Fruit fly (Drosophila melanogaster) whole organism, embryonic: ENCODE results near the gene CG13114.

ENCODE experiments used
- B-H1 ChIP-seq: fragments of 200-800 bp; sonication (Bioruptor generic); IDR thresholded peaks from 3 replicates; pipeline ENCODE4 v1.3.6; 2022; ENCODE audit warnings: missing biosample characterization, missing genetic modification characterization
- CG10462 ChIP-seq: fragments of 200-800 bp; sonication (Bioruptor generic); optimal IDR thresholded peaks from 2 replicates; lab custom pipeline; 2016; ENCODE audit warnings: missing biosample characterization, missing genetic modification characterization
- CG10543 ChIP-seq: fragments of 200-800 bp; sonication (Bioruptor generic); optimal IDR thresholded peaks from 3 replicates; lab custom pipeline; 2017; ENCODE audit warnings: missing biosample characterization, mild to moderate bottlenecking, missing genetic modification characterization, moderate library complexity
- CG11093 ChIP-seq: fragments of 200-800 bp; sonication (Bioruptor generic); IDR thresholded peaks from 3 replicates; pipeline ENCODE4 v1.3.6; 2022; ENCODE audit warnings: missing biosample characterization, missing genetic modification characterization
- CG11456 ChIP-seq: fragments of 200-800 bp; sonication (Bioruptor generic); IDR thresholded peaks from 3 replicates; pipeline ENCODE4 v1.3.6; 2022; ENCODE audit warnings: missing biosample characterization, missing genetic modification characterization
- CG11504 ChIP-seq: fragments of 200-800 bp; sonication (Bioruptor generic); optimal IDR thresholded peaks from 3 replicates; lab custom pipeline; 2019; ENCODE audit warnings: missing biosample characterization, mild to moderate bottlenecking, missing genetic modification characterization, moderate library complexity
- CG11560 ChIP-seq: fragments of 200-800 bp; sonication (Bioruptor generic); IDR thresholded peaks from 3 replicates; pipeline ENCODE4 v1.3.6; 2022; ENCODE audit warnings: missing biosample characterization, missing genetic modification characterization
- CG12769 ChIP-seq: fragments of 200-800 bp; sonication (Bioruptor generic); optimal IDR thresholded peaks from 2 replicates; lab custom pipeline; 2019; ENCODE audit warnings: missing biosample characterization, mild to moderate bottlenecking, missing genetic modification characterization, moderate library complexity
- CG16815 ChIP-seq: fragments of 200-800 bp; sonication (Bioruptor generic); optimal IDR thresholded peaks from 3 replicates; lab custom pipeline; 2017; ENCODE audit warnings: missing biosample characterization, mild to moderate bottlenecking, missing genetic modification characterization
- CG16863 ChIP-seq: fragments of 200-800 bp; sonication (Bioruptor generic); optimal IDR thresholded peaks from 3 replicates; lab custom pipeline; 2016; ENCODE audit warnings: missing biosample characterization, missing genetic modification characterization
- CG2875 ChIP-seq: fragments of 200-800 bp; sonication (Bioruptor generic); optimal IDR thresholded peaks from 2 replicates; lab custom pipeline; 2017; ENCODE audit warnings: missing biosample characterization, mild to moderate bottlenecking, missing genetic modification characterization, missing genetic modification reagents
- CG30403 ChIP-seq: fragments of 200-800 bp; sonication (Bioruptor generic); optimal IDR thresholded peaks from 3 replicates; lab custom pipeline; 2016; ENCODE audit warnings: missing biosample characterization, missing genetic modification characterization
- CG30431 ChIP-seq: fragments of 200-800 bp; sonication (Bioruptor generic); optimal IDR thresholded peaks from 2 replicates; lab custom pipeline; 2017; ENCODE audit warnings: missing biosample characterization, missing genetic modification characterization
- CG31224 ChIP-seq: fragments of 200-800 bp; sonication (Bioruptor generic); IDR thresholded peaks from 2 replicates; pipeline ENCODE4 v1.3.6; 2022; ENCODE audit warnings: missing biosample characterization, missing genetic modification characterization
- CG33213 ChIP-seq: fragments of 200-800 bp; sonication (Bioruptor generic); optimal IDR thresholded peaks from 3 replicates; lab custom pipeline; 2016; ENCODE audit warnings: missing biosample characterization, missing genetic modification characterization
- CG34422 ChIP-seq: fragments of 200-800 bp; sonication (Bioruptor generic); IDR thresholded peaks from 3 replicates; pipeline ENCODE4 v1.3.6; 2022; ENCODE audit warnings: missing biosample characterization, missing genetic modification characterization
- CG4328 ChIP-seq: fragments of 200-800 bp; sonication (Bioruptor generic); optimal IDR thresholded peaks from 3 replicates; lab custom pipeline; 2017; ENCODE audit warnings: missing biosample characterization, missing genetic modification reagents, missing genetic modification characterization
- CG5245 ChIP-seq: fragments of 200-800 bp; sonication (Bioruptor generic); optimal IDR thresholded peaks from 3 replicates; lab custom pipeline; 2016; ENCODE audit warnings: missing biosample characterization, missing genetic modification characterization
- CG6175 ChIP-seq: fragments of 200-800 bp; sonication (Bioruptor generic); IDR thresholded peaks from 3 replicates; pipeline ENCODE4 v1.3.6; 2022; ENCODE audit warnings: missing biosample characterization, missing genetic modification characterization
- CG6854 ChIP-seq: fragments of 200-800 bp; sonication (Bioruptor generic); optimal IDR thresholded peaks from 3 replicates; lab custom pipeline; 2017; ENCODE audit warnings: missing biosample characterization, mild to moderate bottlenecking, missing genetic modification characterization
- CG8359 ChIP-seq: fragments of 200-800 bp; sonication (Bioruptor generic); optimal IDR thresholded peaks from 2 replicates; lab custom pipeline; 2017; ENCODE audit warnings: missing biosample characterization, mild to moderate bottlenecking, missing genetic modification characterization, borderline replicate concordance
- CG8765 ChIP-seq: fragments of 200-800 bp; sonication (Bioruptor generic); IDR thresholded peaks from 2 replicates; pipeline ENCODE4 v1.3.6; 2022; ENCODE audit warnings: missing biosample characterization, missing genetic modification characterization
- CoRest ChIP-seq: fragments of 200-800 bp; sonication (Bioruptor generic); optimal IDR thresholded peaks from 3 replicates; lab custom pipeline; 2018; ENCODE audit warnings: missing biosample characterization, mild to moderate bottlenecking, missing genetic modification characterization, moderate library complexity
- Dp ChIP-seq: fragments of 200-800 bp; sonication (Bioruptor generic); optimal IDR thresholded peaks from 2 replicates; lab custom pipeline; 2018; ENCODE audit warnings: missing biosample characterization, mild to moderate bottlenecking, missing genetic modification characterization, moderate library complexity
- Hr51 ChIP-seq, 2 experiments: fragments of 200-800 bp; sonication (Bioruptor generic); optimal IDR thresholded peaks; 2 replicates in 1 of 2; 3 replicates in 1 of 2; lab custom pipeline; 2016 to 2018; ENCODE audit warnings: missing biosample characterization in 2 of 2, missing genetic modification characterization in 2 of 2, mild to moderate bottlenecking in 1 of 2, moderate library complexity in 1 of 2
- Hr78 ChIP-seq, 2 experiments: fragments of 200-800 bp in 1 of 2; fragments of >200 bp in 1 of 2; sonication (Bioruptor generic) in 1 of 2; optimal IDR thresholded peaks; 2 replicates each; lab custom pipeline; 2017 to 2019; ENCODE audit warnings: missing biosample characterization in 2 of 2, missing genetic modification characterization in 2 of 2, mild to moderate bottlenecking in 1 of 2, moderate library complexity in 1 of 2
- Hsf ChIP-seq: fragments of 200-800 bp; sonication (Bioruptor generic); optimal IDR thresholded peaks from 3 replicates; lab custom pipeline; 2016; ENCODE audit warnings: missing biosample characterization, missing genetic modification characterization
- Med ChIP-seq: fragments of 200-800 bp; sonication (Bioruptor generic); peaks from one replicate; lab custom pipeline; 2016; ENCODE audit warnings: missing biosample characterization, missing genetic modification characterization, mild to moderate bottlenecking, inconsistent platforms, moderate library complexity
- NFAT ChIP-seq: fragments of 200-800 bp; sonication (Bioruptor generic); IDR thresholded peaks from 2 replicates; pipeline ENCODE4 v1.3.6; 2022; ENCODE audit warnings: missing biosample characterization, missing genetic modification characterization
- Nf-YA ChIP-seq: fragments of 200-800 bp; sonication (Bioruptor generic); IDR thresholded peaks from 2 replicates; pipeline ENCODE4 v1.3.6; 2022; ENCODE audit warnings: missing biosample characterization, missing genetic modification characterization
- NfI ChIP-seq: fragments of 200-800 bp; sonication (Bioruptor generic); optimal IDR thresholded peaks from 3 replicates; lab custom pipeline; 2018; ENCODE audit warnings: missing biosample characterization, mild to moderate bottlenecking, missing genetic modification characterization, moderate library complexity
- Trl ChIP-seq, 3 experiments: fragments of >200 bp in 2 of 3; fragments of 200-800 bp in 1 of 3; sonication (Bioruptor generic) in 1 of 3; optimal IDR thresholded peaks; 2 replicates in 1 of 3; 3 replicates in 2 of 3; lab custom pipeline; 2016 to 2017; ENCODE audit warnings: missing biosample characterization in 1 of 3, missing genetic modification characterization in 1 of 3
- Xrp1 ChIP-seq: fragments of 200-800 bp; sonication (Bioruptor generic); IDR thresholded peaks from 2 replicates; pipeline ENCODE4 v1.3.6; 2022; ENCODE audit warnings: missing biosample characterization, missing genetic modification characterization
- ac ChIP-seq: fragments of 200-800 bp; sonication (Bioruptor generic); optimal IDR thresholded peaks from 3 replicates; lab custom pipeline; 2017; ENCODE audit warnings: missing biosample characterization, mild to moderate bottlenecking, missing genetic modification characterization
- aop ChIP-seq: fragments of 200-800 bp; sonication (Bioruptor generic); IDR thresholded peaks from 2 replicates; pipeline ENCODE4 v1.3.6; 2022; ENCODE audit warnings: missing biosample characterization, missing genetic modification characterization
- crol ChIP-seq: fragments of 200-800 bp; sonication (Bioruptor generic); IDR thresholded peaks from 2 replicates; pipeline ENCODE4 v1.3.6; 2022; ENCODE audit warnings: missing biosample characterization, missing genetic modification characterization
- danr ChIP-seq: fragments of 200-800 bp; sonication (Bioruptor generic); IDR thresholded peaks from 2 replicates; pipeline ENCODE4 v1.3.6; 2022; ENCODE audit warnings: missing biosample characterization, missing genetic modification characterization
- hbn ChIP-seq: fragments of 200-800 bp; sonication (Bioruptor generic); IDR thresholded peaks from 2 replicates; pipeline ENCODE4 v1.3.6; 2022; ENCODE audit warnings: missing biosample characterization, missing genetic modification characterization; ENCODE audit not compliant: partially characterized antibody
- inv ChIP-seq: fragments of 200-800 bp; sonication (Bioruptor generic); IDR thresholded peaks from 2 replicates; pipeline ENCODE4 v1.3.6; 2022; ENCODE audit warnings: missing biosample characterization, missing genetic modification characterization; ENCODE audit not compliant: partially characterized antibody
- nerfin-2 ChIP-seq: fragments of 200-800 bp; sonication (Bioruptor generic); IDR thresholded peaks from 2 replicates; pipeline ENCODE4 v1.3.6; 2022; ENCODE audit warnings: missing biosample characterization, missing genetic modification characterization; ENCODE audit not compliant: partially characterized antibody
- nom ChIP-seq: fragments of 200-800 bp; sonication (Bioruptor generic); optimal IDR thresholded peaks from 2 replicates; lab custom pipeline; 2017; ENCODE audit warnings: missing biosample characterization, missing genetic modification characterization, mild to moderate bottlenecking, moderate library complexity, missing genetic modification reagents
- peb ChIP-seq: fragments of 200-800 bp; sonication (Bioruptor generic); IDR thresholded peaks from 2 replicates; pipeline ENCODE4 v1.3.6; 2022; ENCODE audit warnings: missing biosample characterization, missing genetic modification characterization
- pho ChIP-seq: fragments of 200-800 bp; sonication (Bioruptor generic); optimal IDR thresholded peaks from 2 replicates; lab custom pipeline; 2016; ENCODE audit warnings: missing biosample characterization, missing genetic modification characterization
- row ChIP-seq: fragments of 200-800 bp; sonication (Bioruptor generic); IDR thresholded peaks from 3 replicates; pipeline ENCODE4 v1.3.6; 2022; ENCODE audit warnings: missing biosample characterization, missing genetic modification characterization
- seq ChIP-seq: fragments of 200-800 bp; sonication (Bioruptor generic); IDR thresholded peaks from 2 replicates; pipeline ENCODE4 v1.3.6; 2022; ENCODE audit warnings: missing biosample characterization, missing genetic modification characterization
- sisA ChIP-seq: fragments of 200-800 bp; sonication (Bioruptor generic); IDR thresholded peaks from 2 replicates; pipeline ENCODE4 v1.3.6; 2022; ENCODE audit warnings: missing biosample characterization, missing genetic modification characterization
- slbo ChIP-seq: fragments of 200-800 bp; sonication (Bioruptor generic); IDR thresholded peaks from 2 replicates; pipeline ENCODE4 v1.3.6; 2022; ENCODE audit warnings: missing biosample characterization, missing genetic modification characterization

Gene CG13114

DNA sequence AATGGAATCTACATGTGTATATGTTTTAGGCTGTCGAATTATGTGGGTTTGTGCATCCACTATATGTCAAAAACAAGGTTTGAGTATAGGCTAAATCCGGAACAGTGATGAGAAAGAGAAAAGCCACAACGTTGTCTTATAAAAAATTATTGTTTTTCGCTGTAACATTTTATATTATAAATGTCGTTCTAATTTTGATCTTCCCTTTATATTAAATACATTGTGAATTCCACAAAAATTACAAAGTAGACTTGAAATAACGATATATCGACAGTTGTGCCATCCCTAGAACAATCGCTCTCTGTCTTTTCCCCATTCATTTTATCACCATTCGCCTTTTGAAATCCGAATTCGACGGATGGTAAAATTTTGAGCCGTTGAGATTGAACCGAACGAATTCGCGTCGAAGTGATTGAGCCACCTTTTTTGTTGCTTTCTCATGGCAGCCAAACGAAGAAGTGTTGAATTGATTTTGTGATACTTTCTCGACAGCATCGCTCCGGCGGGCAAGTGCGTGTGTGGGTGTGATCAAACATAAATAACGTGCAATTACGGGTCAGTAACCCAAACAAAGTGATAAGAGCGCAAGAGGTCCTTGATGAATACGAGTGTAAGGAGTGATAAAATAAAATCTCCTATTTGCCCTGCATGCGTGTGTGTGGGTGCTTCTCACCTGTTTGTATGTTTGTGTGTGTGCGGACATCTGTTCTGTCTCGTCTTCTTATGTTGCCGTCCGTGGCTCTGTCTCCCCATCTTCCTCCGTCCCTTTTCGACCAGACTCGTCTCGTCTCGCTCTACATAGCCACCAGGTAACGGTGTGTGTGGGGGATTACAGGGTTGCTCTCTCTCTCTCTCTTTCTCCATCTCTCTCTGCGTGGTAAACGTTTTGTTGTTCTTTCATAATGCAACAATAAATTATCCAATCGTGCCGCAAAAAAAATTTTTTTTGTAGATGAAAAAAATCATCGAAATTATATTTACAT lies 24.4 kb upstream of the CG13114 start, which contains the start of gene Oatp30B (continued):
- TF ChIP-seq NfI (peak; percentile 95), slbo (peak; percentile 98), CG30403 (GFP tag; lab: Kevin White, UChicago) (peak; percentile 98), Dp (GFP tag; lab: Kevin White, UChicago) (peak; percentile 50), crol (GFP tag; lab: Robert Waterston, UW) (peak; percentile 67), CG34422 (GFP tag; lab: Robert Waterston, UW) (peak; percentile 97), CG16815 (peak; percentile 93), aop (peak; percentile 81), sisA (peak; percentile 96), Hr78 (GFP tag; optimal IDR thresholded peaks at IDR 0.05; lab: Kevin White, UChicago) (peak in 1 of 2 experiments; percentile 76), CG10543 (peak; percentile 94), CG31224 (GFP tag; lab: Robert Waterston, UW) (peak; percentile 93), Med (GFP tag; lab: Kevin White, UChicago) (peak; percentile 99), hbn (GFP tag; lab: Robert Waterston, UW) (peak; percentile 99), Xrp1 (GFP tag; lab: Robert Waterston, UW) (peak; percentile 99), CG11560 (tag; lab: Robert Waterston, UW) (peak; percentile 89; the same call in 2 of the 3 replicates), Hr51 (GFP tag; optimal IDR thresholded peaks at IDR 0.05; lab: Kevin White, UChicago) (peak; percentile 96), CG5245 (GFP tag; lab: Kevin White, UChicago) (peak; percentile 96), nerfin-2 (GFP tag; lab: Robert Waterston, UW) (peak; percentile 87), danr (GFP tag; lab: Robert Waterston, UW) (peak; percentile 94), CG6854 (GFP tag; lab: Kevin White, UChicago) (peak; percentile 90), row (GFP tag; lab: Robert Waterston, UW) (peak; percentile 98), CG12769 (tag; lab: Kevin White, UChicago) (peak; percentile 98), CG30431 (GFP tag; lab: Kevin White, UChicago) (peak; percentile 89), CG10462 (peak; percentile 94), nom (GFP tag; lab: Kevin White, UChicago) (peak; percentile 72), CG11456 (GFP tag; lab: Robert Waterston, UW) (peak; percentile 98), NFAT (GFP tag; lab: Robert Waterston, UW) (peak; percentile 97), pho (peak; percentile 96), seq (GFP tag; lab: Robert Waterston, UW) (peak; percentile 94), Hsf (GFP tag; lab: Kevin White, UChicago) (peak; percentile 98), CG4328 (peak; percentile 92), Trl (optimal IDR thresholded peaks at IDR 0.05; lab: Kevin White, UChicago) (peak; percentile 67 to 77), Trl (GFP tag; optimal IDR thresholded peaks at IDR 0.05; lab: Kevin White, UChicago) (peak; percentile 96), Nf-YA (peak; percentile 95), CG11093 (GFP tag; lab: Robert Waterston, UW) (peak; percentile 93), inv (GFP tag; lab: Robert Waterston, UW) (peak; percentile 95), CG11504 (peak; percentile 94), peb (GFP tag; lab: Robert Waterston, UW) (peak; percentile 93), CG33213 (GFP tag; lab: Kevin White, UChicago) (peak; percentile 94), CoRest (tag; lab: Kevin White, UChicago) (peak; percentile 97), CG8765 (peak; percentile 97), CG16863 (peak; percentile 92), ac (GFP tag; lab: Kevin White, UChicago) (peak; percentile 70), CG8359 (GFP tag; lab: Kevin White, UChicago) (peak; percentile 78), CG2875 (GFP tag; lab: Kevin White, UChicago) (peak; percentile 92), B-H1 (GFP tag; lab: Robert Waterston, UW) (peak; percentile 96), CG6175 (GFP tag; lab: Robert Waterston, UW) (peak; percentile 95)
